Worm (Caenorhabditis elegans) whole organism, mixed stage, embryonic: ENCODE results near the gene inx-1.

Experiments used
- M03D4.4 ChIP-seq: sonication (generic microtip); optimal IDR thresholded peaks from 2 replicates; lab custom pipeline; 2017; ENCODE audit warnings: mild to moderate bottlenecking, missing genetic modification characterization, missing compliant biosample characterization
- bed-3 ChIP-seq: fragments of 200-800 bp; sonication (Bioruptor generic); optimal IDR thresholded peaks from 3 replicates; lab custom pipeline; 2018; ENCODE audit warnings: mild to moderate bottlenecking, missing genetic modification characterization, moderate library complexity, missing compliant biosample characterization
- blmp-1 ChIP-seq: fragments of 150-350 bp; optimal IDR thresholded peaks from 2 replicates; lab custom pipeline; 2014; ENCODE audit warnings: missing biosample characterization, missing genetic modification characterization
- ceh-39 ChIP-seq: fragments of 150-350 bp; optimal IDR thresholded peaks from 2 replicates; lab custom pipeline; 2014; ENCODE audit warnings: missing biosample characterization, missing genetic modification characterization
- ceh-83 ChIP-seq: fragments of 200-800 bp; sonication (Bioruptor generic); optimal IDR thresholded peaks from 2 replicates; lab custom pipeline; 2018; ENCODE audit warnings: mild to moderate bottlenecking, missing genetic modification characterization, missing compliant biosample characterization
- ces-1 ChIP-seq: fragments of 150-350 bp; optimal IDR thresholded peaks from 2 replicates; lab custom pipeline; 2014; ENCODE audit warnings: missing biosample characterization, missing genetic modification reagents, missing genetic modification characterization
- cnd-1 ChIP-seq: fragments of 200-800 bp; sonication (Bioruptor generic); optimal IDR thresholded peaks from 2 replicates; lab custom pipeline; 2018; ENCODE audit warnings: mild to moderate bottlenecking, missing genetic modification characterization, missing compliant biosample characterization
- drap-1 ChIP-seq: fragments of 200-800 bp; sonication (Bioruptor generic); optimal IDR thresholded peaks from 3 replicates; lab custom pipeline; 2018; ENCODE audit warnings: mild to moderate bottlenecking, missing genetic modification characterization, missing compliant biosample characterization
- elt-1 ChIP-seq: sonication (generic microtip); optimal IDR thresholded peaks from 2 replicates; lab custom pipeline; 2017; ENCODE audit warnings: missing genetic modification characterization, mild to moderate bottlenecking, missing compliant biosample characterization, antibody characterized with exemption, moderate library complexity, borderline replicate concordance; ENCODE audit not compliant: insufficient read depth
- elt-3 ChIP-seq: fragments of 150-350 bp; optimal IDR thresholded peaks from 2 replicates; lab custom pipeline; 2014; ENCODE audit warnings: missing biosample characterization, missing genetic modification characterization
- flh-1 ChIP-seq: fragments of 200-800 bp; sonication (Bioruptor generic); optimal IDR thresholded peaks from 2 replicates; lab custom pipeline; 2018; ENCODE audit warnings: mild to moderate bottlenecking, missing genetic modification characterization, moderate library complexity, missing compliant biosample characterization
- ham-2 ChIP-seq: fragments of 200-800 bp; sonication (Bioruptor generic); optimal IDR thresholded peaks from 2 replicates; lab custom pipeline; 2018; ENCODE audit warnings: mild to moderate bottlenecking, missing genetic modification characterization, missing compliant biosample characterization
- hlh-1 ChIP-seq: fragments of 150-350 bp; optimal IDR thresholded peaks from 2 replicates; lab custom pipeline; 2014; ENCODE audit warnings: missing biosample characterization, missing genetic modification reagents, missing genetic modification characterization
- lin-13 ChIP-seq: fragments of 150-350 bp; optimal IDR thresholded peaks from 2 replicates; lab custom pipeline; 2014; ENCODE audit warnings: missing biosample characterization, missing genetic modification characterization
- lin-32 ChIP-seq: fragments of 200-800 bp; sonication (Bioruptor generic); optimal IDR thresholded peaks from 2 replicates; lab custom pipeline; 2018; ENCODE audit warnings: mild to moderate bottlenecking, missing genetic modification characterization, missing compliant biosample characterization
- lsy-2 ChIP-seq: fragments of 150-350 bp; optimal IDR thresholded peaks from 2 replicates; lab custom pipeline; 2014; ENCODE audit warnings: missing biosample characterization, missing genetic modification characterization
- mab-5 ChIP-seq: fragments of 150-350 bp; optimal IDR thresholded peaks from 2 replicates; lab custom pipeline; 2014; ENCODE audit warnings: missing biosample characterization, missing genetic modification characterization
- mep-1 ChIP-seq: fragments of 150-350 bp; optimal IDR thresholded peaks from 2 replicates; lab custom pipeline; 2017; ENCODE audit warnings: missing biosample characterization, missing genetic modification reagents, missing genetic modification characterization, inconsistent platforms
- mls-2 ChIP-seq: sonication (generic microtip); optimal IDR thresholded peaks from 2 replicates; lab custom pipeline; 2016; ENCODE audit warnings: mild to moderate bottlenecking, missing genetic modification characterization, moderate library complexity, missing compliant biosample characterization
- nhr-2 ChIP-seq: fragments of 150-350 bp; optimal IDR thresholded peaks from 2 replicates; lab custom pipeline; 2014; ENCODE audit warnings: missing biosample characterization, missing genetic modification characterization
- nhr-237 ChIP-seq: fragments of 150-350 bp; optimal IDR thresholded peaks from 2 replicates; lab custom pipeline; 2014; ENCODE audit warnings: missing biosample characterization, missing genetic modification characterization
- nhr-28 ChIP-seq: fragments of 150-350 bp; optimal IDR thresholded peaks from 2 replicates; lab custom pipeline; 2014; ENCODE audit warnings: missing biosample characterization, missing genetic modification characterization
- nhr-76 ChIP-seq: sonication (generic microtip); optimal IDR thresholded peaks from 2 replicates; lab custom pipeline; 2017; ENCODE audit warnings: missing biosample characterization, missing genetic modification characterization
- pha-4 ChIP-seq: fragments of 150-350 bp; optimal IDR thresholded peaks from 2 replicates; lab custom pipeline; 2018; ENCODE audit warnings: missing biosample characterization, missing genetic modification reagents, missing genetic modification characterization
- sem-2 ChIP-seq: fragments of 200-800 bp; sonication (Bioruptor generic); optimal IDR thresholded peaks from 2 replicates; lab custom pipeline; 2018; ENCODE audit warnings: mild to moderate bottlenecking, missing genetic modification characterization, missing compliant biosample characterization
- snpc-4 ChIP-seq: fragments of 150-350 bp; optimal IDR thresholded peaks from 2 replicates; lab custom pipeline; 2014; ENCODE audit warnings: missing biosample characterization, missing genetic modification characterization
- tbx-8 ChIP-seq: fragments of 200-800 bp; sonication (Bioruptor generic); optimal IDR thresholded peaks from 2 replicates; lab custom pipeline; 2018; ENCODE audit warnings: mild to moderate bottlenecking, missing genetic modification characterization, moderate library complexity, missing compliant biosample characterization
- unc-120 ChIP-seq: sonication (generic microtip); optimal IDR thresholded peaks from 2 replicates; lab custom pipeline; 2017; ENCODE audit warnings: missing genetic modification characterization, missing compliant biosample characterization; ENCODE audit not compliant: poor library complexity, severe bottlenecking
- unc-39 ChIP-seq: fragments of 150-350 bp; optimal IDR thresholded peaks from 2 replicates; lab custom pipeline; 2014; ENCODE audit warnings: missing biosample characterization, missing genetic modification characterization
- unc-62 ChIP-seq: fragments of 150-350 bp; optimal IDR thresholded peaks from 2 replicates; lab custom pipeline; 2014; ENCODE audit warnings: missing biosample characterization, missing genetic modification reagents, missing genetic modification characterization
- zip-8 ChIP-seq: fragments of 150-350 bp; optimal IDR thresholded peaks from 2 replicates; lab custom pipeline; 2014; ENCODE audit warnings: missing biosample characterization, missing genetic modification characterization
- ztf-11 ChIP-seq: fragments of 150-350 bp; optimal IDR thresholded peaks from 2 replicates; lab custom pipeline; 2014; ENCODE audit warnings: missing biosample characterization, missing genetic modification characterization

The inx-1 gene

DNA sequence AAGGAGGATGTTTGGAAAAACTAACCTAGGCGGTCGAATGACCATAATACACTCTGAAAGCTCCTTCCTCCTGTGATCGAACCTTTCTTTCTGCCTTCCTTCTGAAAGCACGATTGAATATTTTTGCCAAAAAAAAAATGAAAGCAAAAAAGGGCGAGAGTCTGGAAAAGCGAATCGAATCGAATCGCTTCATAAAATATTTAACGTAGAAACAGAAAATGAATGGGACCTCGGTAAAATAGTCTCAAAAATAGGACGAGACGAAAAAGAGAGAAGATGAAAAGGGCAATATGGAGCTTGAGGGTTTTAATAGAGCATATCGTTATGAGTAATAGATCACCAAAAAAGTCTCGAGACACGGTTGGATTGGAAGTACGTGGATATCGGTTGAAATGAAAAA, at the start of gene inx-1:
Gene inx-1, minus strand, starts transcription at position 101 of the 400 bp plus-strand sequence.
- no peak for TF ChIP-seq elt-3 (tag; lab: Kevin White, UChicago)
- TF ChIP-seq elt-1 (tag; lab: Kevin White, UChicago): no peak
- no peak for TF ChIP-seq nhr-28 (tag; lab: Kevin White, UChicago)
- TF ChIP-seq bed-3 (GFP tag; lab: Kevin White, UChicago): no peak
- TF ChIP-seq lin-13 (tag; lab: Kevin White, UChicago): no peak
- no peak for TF ChIP-seq flh-1
- no peak for TF ChIP-seq snpc-4 (tag; lab: Kevin White, UChicago)
- TF ChIP-seq nhr-2: no peak
- TF ChIP-seq nhr-76 (tag; lab: Kevin White, UChicago): no peak
- TF ChIP-seq sem-2 (GFP tag; lab: Kevin White, UChicago): no peak
- no peak for TF ChIP-seq ceh-39 (tag; lab: Kevin White, UChicago)
- no peak for TF ChIP-seq lsy-2 (tag; lab: Kevin White, UChicago)
- TF ChIP-seq ceh-83 (GFP tag; lab: Kevin White, UChicago): no peak
- TF ChIP-seq cnd-1 (tag; lab: Kevin White, UChicago): no peak
- TF ChIP-seq zip-8: no peak
- TF ChIP-seq ztf-11 (tag; lab: Kevin White, UChicago): no peak
- TF ChIP-seq mep-1 (tag; lab: Kevin White, UChicago): no peak
- no peak for TF ChIP-seq M03D4.4 (tag; lab: Kevin White, UChicago)
- no peak for TF ChIP-seq blmp-1 (tag; lab: Kevin White, UChicago)

ce11 chrX:7005919-7006318, 49.7 kb upstream of the inx-1 start:
- TF ChIP-seq mab-5 (tag; lab: Kevin White, UChicago): no peak
- TF ChIP-seq elt-1 (tag; lab: Kevin White, UChicago): no peak
- TF ChIP-seq lin-32 (GFP tag; lab: Kevin White, UChicago): no peak
- TF ChIP-seq M03D4.4 (tag; lab: Kevin White, UChicago): no peak
- TF ChIP-seq unc-62: no peak
- TF ChIP-seq sem-2 (GFP tag; lab: Kevin White, UChicago): no peak
- no peak for TF ChIP-seq nhr-237 (tag; lab: Kevin White, UChicago)
- TF ChIP-seq mls-2 (tag; lab: Kevin White, UChicago): no peak
- TF ChIP-seq pha-4 (tag; lab: Kevin White, UChicago): no peak
- TF ChIP-seq, all 35 proteins: peak for 0

DNA sequence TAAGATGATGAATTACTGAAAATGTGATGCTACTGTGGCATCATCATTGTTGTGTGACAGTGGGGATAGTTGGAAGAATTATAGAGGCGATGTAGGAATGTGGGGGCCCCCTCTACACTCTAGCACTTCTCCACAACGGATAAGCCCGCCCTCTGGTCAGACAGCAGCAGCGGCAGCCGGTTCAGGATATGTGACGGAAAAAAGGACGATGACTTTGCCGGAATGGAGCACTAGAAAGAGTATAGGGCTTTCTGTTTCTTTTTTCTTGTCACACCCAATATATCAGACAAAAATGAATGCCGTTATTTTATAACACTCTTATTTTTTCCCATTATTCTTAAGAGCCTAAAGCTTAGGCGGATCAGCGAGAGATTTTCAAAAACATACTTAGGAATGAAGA, 49.3 kb upstream of the inx-1 start, which contains the start of gene tyra-2:
Gene tyra-2, minus strand, starts transcription at position 101 of the 400 bp plus-strand sequence.
- TF ChIP-seq mab-5 (tag; lab: Kevin White, UChicago) (no peak), zip-8 (no peak), unc-120 (tag; lab: Kevin White, UChicago) (no peak), unc-62 (no peak), tbx-8 (GFP tag; lab: Kevin White, UChicago) (no peak)

DNA sequence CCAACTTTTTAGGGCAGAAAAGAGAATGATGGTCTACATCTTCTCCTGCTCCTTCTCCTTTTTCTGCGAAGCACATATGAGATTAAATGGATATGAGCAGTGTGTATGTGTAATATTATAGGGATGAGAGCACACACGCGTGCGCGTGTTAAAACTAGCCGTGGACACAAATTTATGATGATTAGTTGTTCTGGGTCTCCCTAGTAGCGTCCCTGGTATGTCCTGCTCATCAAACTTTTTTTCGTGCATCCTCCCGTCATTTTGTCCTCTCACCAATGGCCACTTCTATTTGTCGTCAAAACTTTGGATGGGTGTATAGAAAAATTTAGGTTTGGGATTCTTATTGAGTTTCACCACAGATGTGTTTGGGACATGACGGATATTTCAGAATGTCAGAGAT, 45.7 kb upstream of the inx-1 start:
- TF ChIP-seq ces-1 (GFP tag; lab: Kevin White, UChicago) (peak; percentile 15), zip-8 (no peak), ceh-83 (GFP tag; lab: Kevin White, UChicago) (no peak), elt-1 (tag; lab: Kevin White, UChicago) (no peak), sem-2 (GFP tag; lab: Kevin White, UChicago) (no peak)
- TF ChIP-seq, all 35 proteins: peak for 1

DNA sequence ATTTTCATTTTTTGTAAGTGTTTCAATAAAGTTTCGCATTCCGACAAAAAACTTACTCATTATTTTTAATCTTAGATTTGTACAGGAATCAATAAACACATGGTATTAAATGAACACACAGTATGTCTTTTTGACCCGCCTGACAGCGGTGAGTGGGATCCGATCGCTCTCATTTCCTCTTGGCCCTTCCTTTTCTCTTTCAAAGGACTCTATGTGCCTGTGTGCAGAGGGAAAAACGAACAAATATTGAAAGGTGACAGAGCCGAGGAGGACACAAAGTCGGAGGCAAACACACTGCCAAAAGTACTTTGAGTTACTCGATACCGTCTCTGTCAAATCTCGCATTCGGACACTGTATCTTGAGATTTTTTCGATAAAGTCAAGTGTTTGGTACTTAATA, 40.2 kb upstream of the inx-1 start, which contains the start of the genes F01E11.20 and tsp-16:
Gene F01E11.20, minus strand, starts transcription at position 101 of the 400 bp plus-strand sequence.
Gene tsp-16, minus strand, starts transcription at position 173 of the 400 bp plus-strand sequence.
- TF ChIP-seq nhr-28 (tag; lab: Kevin White, UChicago) (no peak), unc-62 (no peak), hlh-1 (tag; lab: Kevin White, UChicago) (no peak), snpc-4 (tag; lab: Kevin White, UChicago) (no peak), ham-2 (no peak), flh-1 (no peak), unc-120 (tag; lab: Kevin White, UChicago) (no peak), mab-5 (tag; lab: Kevin White, UChicago) (no peak), elt-1 (tag; lab: Kevin White, UChicago) (no peak), unc-39 (tag; lab: Kevin White, UChicago) (no peak), drap-1 (GFP tag; lab: Kevin White, UChicago) (no peak), ztf-11 (tag; lab: Kevin White, UChicago) (no peak), ceh-39 (tag; lab: Kevin White, UChicago) (no peak), elt-3 (tag; lab: Kevin White, UChicago) (no peak)
